Worm (Caenorhabditis elegans): Measurements from ENCODE around the gene T05A8.3.

Gene T05A8.3

DNA sequence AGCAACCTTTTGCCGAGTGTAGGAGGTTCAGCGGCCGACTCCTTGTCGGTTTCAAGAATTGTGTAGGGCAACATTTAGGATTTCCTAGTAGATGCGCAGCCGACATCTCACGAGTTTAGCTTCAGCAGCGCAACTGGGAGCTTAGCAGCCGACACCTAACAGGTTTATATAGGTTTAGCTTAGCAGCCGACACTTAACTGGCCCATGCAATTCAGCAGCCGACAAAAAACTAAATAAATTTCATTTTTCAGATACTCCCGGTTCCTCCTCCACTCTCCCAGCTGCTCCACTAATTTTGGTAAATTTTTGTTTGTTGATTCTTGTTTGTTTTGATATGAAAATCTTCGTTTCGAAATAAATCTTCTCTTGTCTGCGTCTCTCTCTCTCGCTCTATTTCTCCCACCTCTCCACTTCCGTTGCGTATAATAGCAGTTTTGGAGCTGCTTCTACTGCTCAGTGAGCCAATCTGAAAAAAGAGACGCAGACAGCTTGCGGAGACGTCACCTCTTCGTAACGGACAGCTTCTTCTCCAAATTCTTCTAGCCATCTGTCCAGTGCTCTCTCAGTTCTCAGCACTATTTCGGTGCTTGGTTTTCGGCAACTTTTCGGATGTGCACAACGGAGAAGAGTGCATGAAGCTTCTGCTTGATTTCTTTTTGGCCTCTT lies 30.9 kb upstream of the T05A8.3 start (continued):
- TF ChIP-seq unc-62 (GFP tag; optimal IDR thresholded peaks at IDR 0.05 in 1 of 2) (peak in 1 of 2 experiments; percentile 99), unc-62 (tag; optimal IDR thresholded peaks at IDR 0.05) (no peak), egl-27 (tag; optimal IDR thresholded peaks at IDR 0.05) (no peak), dpl-1 (GFP tag; optimal IDR thresholded peaks at IDR 0.05) (peak; percentile 5), F49E8.2 (tag; optimal IDR thresholded peaks at IDR 0.05; ENCODE audit: borderline replicate concordance) (no peak), hlh-11 (tag; optimal IDR thresholded peaks at IDR 0.05) (peak; percentile 27), lsy-2 (tag; optimal IDR thresholded peaks at IDR 0.05) (peak in 1 of 2 experiments; percentile 58), vab-7 (GFP tag; IDR thresholded peaks at IDR 0.05) (no peak), jun-1 (tag; optimal IDR thresholded peaks at IDR 0.05) (no peak), mdt-29 (GFP tag; IDR thresholded peaks at IDR 0.05) (no peak), zip-2 (tag; optimal IDR thresholded peaks at IDR 0.05) (no peak), egl-43 (GFP tag; IDR thresholded peaks at IDR 0.05) (peak; percentile 33; the same call in 1 of the 2 replicates), rbr-2 (tag; optimal IDR thresholded peaks at IDR 0.05) (peak; percentile 73), aha-1 (tag) (no peak), tra-1 (GFP tag; IDR thresholded peaks at IDR 0.05) (no peak), zag-1 (tag; optimal IDR thresholded peaks at IDR 0.05) (no peak), lin-1 (GFP tag; IDR thresholded peaks at IDR 0.05) (no peak), ztf-11 (tag; optimal IDR thresholded peaks at IDR 0.05) (no peak), duxl-1 (tag; optimal IDR thresholded peaks at IDR 0.05; ENCODE audit: poor library complexity) (no peak), daf-19 (GFP tag; conservative IDR thresholded peaks at IDR 0.05) (no peak), ces-1 (GFP tag; optimal IDR thresholded peaks at IDR 0.05) (no peak), F37D6.2 (tag; optimal IDR thresholded peaks at IDR 0.05) (peak; percentile 67), hif-1 (tag; optimal IDR thresholded peaks at IDR 0.05) (peak in 1 of 2 experiments; percentile 33), nhr-11 (tag; optimal IDR thresholded peaks at IDR 0.05) (peak; percentile 47), fkh-10 (GFP tag; optimal IDR thresholded peaks at IDR 0.05) (peak; percentile 75), daf-12 (tag; optimal IDR thresholded peaks at IDR 0.05) (no peak), cey-2 (tag; optimal IDR thresholded peaks at IDR 0.05; ENCODE audit: borderline replicate concordance, insufficient read depth) (no peak)

ce11 chrII:2742251-2742650 lies 25.0 kb upstream of the T05A8.3 start, which contains the start of gene T05A8.7:
T05A8.7 (minus strand) TSS chrII:2742351.
- TF ChIP-seq spr-3 (GFP tag; optimal IDR thresholded peaks at IDR 0.05) (no peak), unc-62 (GFP tag; optimal IDR thresholded peaks at IDR 0.05 in 1 of 2) (peak in 1 of 2 experiments; percentile 51), unc-62 (tag; optimal IDR thresholded peaks at IDR 0.05) (no peak)

ce11 chrII:2741405-2741804 lies 24.2 kb upstream of the T05A8.3 start:
- no peak for TF ChIP-seq fkh-10 (GFP tag; optimal IDR thresholded peaks at IDR 0.05)
- peak; percentile 16 for TF ChIP-seq aha-1 (tag)
- TF ChIP-seq saeg-2 (GFP tag; IDR thresholded peaks at IDR 0.05), result 0 out of 2 replicates have a peak, but pooled peaks have one; percentile 24
- TF ChIP-seq cey-2 (tag; optimal IDR thresholded peaks at IDR 0.05; ENCODE audit: borderline replicate concordance, insufficient read depth), result no peak
- TF ChIP-seq set-16 (GFP tag; IDR thresholded peaks at IDR 0.05), result peak; percentile 96
- TF ChIP-seq duxl-1 (tag; optimal IDR thresholded peaks at IDR 0.05; ENCODE audit: poor library complexity), result no peak

DNA sequence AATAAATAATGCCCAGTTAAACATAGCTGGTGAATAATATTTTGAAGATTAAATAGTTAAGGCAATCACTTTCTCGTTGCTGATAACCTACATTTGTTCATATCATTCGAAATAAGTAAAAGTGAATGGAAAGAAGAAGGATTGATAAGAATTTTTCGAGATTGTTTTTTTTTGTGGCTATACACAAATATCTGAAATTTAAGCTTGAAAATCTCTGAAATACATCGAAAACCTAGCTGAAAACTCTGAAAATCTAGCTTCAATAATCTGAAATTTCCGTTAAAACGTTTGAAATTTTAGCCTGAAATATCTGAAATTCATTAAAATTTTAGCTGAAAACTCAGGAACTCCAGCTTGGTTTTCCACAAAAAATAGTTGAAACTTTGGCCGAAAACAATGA lies 22.4 kb upstream of the T05A8.3 start, which contains the start of gene T05A8.6:
T05A8.6 (minus strand) TSS at position 101 of the 400 bp plus-strand sequence.
- TF ChIP-seq spr-3 (GFP tag; optimal IDR thresholded peaks at IDR 0.05) (no peak), hlh-11 (tag; optimal IDR thresholded peaks at IDR 0.05) (no peak), ceh-82 (tag; optimal IDR thresholded peaks at IDR 0.05) (no peak), nhr-6 (tag; optimal IDR thresholded peaks at IDR 0.05) (no peak), set-16 (GFP tag; IDR thresholded peaks at IDR 0.05) (no peak), hlh-30 (tag; optimal IDR thresholded peaks at IDR 0.05; ENCODE audit: insufficient read depth) (no peak), ZK546.5 (tag; optimal IDR thresholded peaks at IDR 0.05) (no peak), mdt-29 (GFP tag; IDR thresholded peaks at IDR 0.05) (no peak), ama-1 (optimal IDR thresholded peaks at IDR 0.05) (no peak), dmd-9 (GFP tag; IDR thresholded peaks at IDR 0.05) (no peak), nhr-76 (tag; optimal IDR thresholded peaks at IDR 0.05) (no peak), nhr-10 (tag; optimal IDR thresholded peaks at IDR 0.05) (no peak), madf-9 (GFP tag; conservative IDR thresholded peaks at IDR 0.05) (no peak), aha-1 (tag) (no peak), F10B5.3 (tag; optimal IDR thresholded peaks at IDR 0.05) (no peak), rbr-2 (tag; optimal IDR thresholded peaks at IDR 0.05) (no peak), lir-3 (tag; optimal IDR thresholded peaks at IDR 0.05) (no peak), pha-4 (GFP tag; IDR thresholded peaks at IDR 0.05) (no peak), pha-4 (tag; optimal IDR thresholded peaks at IDR 0.05) (no peak)
